Worm (Caenorhabditis elegans) whole organism, L1 larva: ENCODE measurements around the gene F31F7.1.

Source experiments
- C04F5.9 ChIP-seq: sonication (generic microtip); optimal IDR thresholded peaks from 2 replicates; lab custom pipeline; 2016; ENCODE audit warnings: missing genetic modification characterization, missing compliant biosample characterization
- ceh-82 ChIP-seq, 3 experiments: fragments of 150-350 bp in 1 of 3; sonication (generic microtip) in 2 of 3; optimal IDR thresholded peaks; 2 replicates each; lab custom pipeline; 2014 to 2017; ENCODE audit warnings: missing biosample characterization in 3 of 3, missing genetic modification characterization in 3 of 3
- fkh-10 ChIP-seq: sonication (generic microtip); optimal IDR thresholded peaks from 2 replicates; lab custom pipeline; 2017; ENCODE audit warnings: missing biosample characterization, missing genetic modification reagents, missing genetic modification characterization
- fos-1 ChIP-seq: fragments of 150-350 bp; optimal IDR thresholded peaks from 2 replicates; lab custom pipeline; 2014; ENCODE audit warnings: missing biosample characterization, missing genetic modification characterization
- lsy-2 ChIP-seq, 2 experiments: fragments of 150-350 bp; optimal IDR thresholded peaks; 2 replicates each; lab custom pipeline; 2014; ENCODE audit warnings: missing biosample characterization in 2 of 2, missing genetic modification characterization in 2 of 2
- nhr-237 ChIP-seq: fragments of 150-350 bp; optimal IDR thresholded peaks from 2 replicates; lab custom pipeline; 2014; ENCODE audit warnings: missing biosample characterization, missing genetic modification characterization
- nhr-76 ChIP-seq: sonication (generic microtip); optimal IDR thresholded peaks from 2 replicates; lab custom pipeline; 2017; ENCODE audit warnings: missing biosample characterization, missing genetic modification characterization
- pqm-1 ChIP-seq: sonication (generic microtip); optimal IDR thresholded peaks from 3 replicates; lab custom pipeline; 2017; ENCODE audit warnings: missing biosample characterization, missing genetic modification characterization

ce11 chrV:6268526-6268925 is 7.7 kb upstream of the F31F7.1 start:
- no peak for TF ChIP-seq pqm-1
- no peak for TF ChIP-seq nhr-76 (tag; lab: Kevin White, UChicago)
- TF ChIP-seq lsy-2 (tag; optimal IDR thresholded peaks at IDR 0.05; lab: Kevin White, UChicago): no peak
- no peak for TF ChIP-seq fkh-10 (GFP tag; lab: Kevin White, UChicago)
- no peak for TF ChIP-seq fos-1 (tag; lab: Kevin White, UChicago)
- TF ChIP-seq nhr-237 (tag; lab: Kevin White, UChicago): no peak
- TF ChIP-seq ceh-82 (tag; optimal IDR thresholded peaks at IDR 0.05; lab: Kevin White, UChicago): no peak
- TF ChIP-seq C04F5.9 (tag; lab: Kevin White, UChicago): no peak
